1 fruit fly cellular context compared by ENCODE assay signal in the genomic region with DNA sequence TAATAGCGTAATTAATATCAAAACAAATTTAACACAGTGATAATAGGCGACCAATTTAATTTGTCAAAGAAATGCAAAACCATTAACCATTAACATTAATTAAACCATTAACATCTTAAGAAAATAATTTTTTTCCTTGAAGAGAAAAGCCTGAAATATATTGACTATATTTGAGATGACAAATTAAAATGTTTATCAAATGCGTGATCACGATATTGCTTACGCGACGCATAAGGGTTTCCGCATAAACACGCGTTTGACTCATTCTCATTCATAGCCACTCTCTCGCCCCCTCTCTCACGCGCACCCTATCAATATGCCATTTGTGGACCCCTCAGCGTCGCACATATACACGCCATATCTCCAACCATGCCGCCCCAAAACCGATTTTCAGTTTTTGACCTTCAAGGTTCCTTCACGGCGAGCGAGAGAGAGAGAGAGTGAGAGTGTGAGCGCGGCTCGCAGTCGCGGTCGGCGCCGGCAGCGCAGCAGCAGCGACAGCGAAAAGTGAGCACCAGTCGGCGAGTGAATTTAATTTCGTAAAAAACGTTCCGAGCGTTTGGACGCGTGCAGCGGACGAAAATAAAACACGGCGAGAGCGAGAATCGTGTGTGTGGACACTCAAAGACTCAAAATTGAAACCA.
TF ChIP-seq lines count a peak whose summit lies in the region.

A gene (plus strand): TSS at position 317 of the 644 bp plus-strand sequence.

TF ChIP-seq in whole organism, embryonic, 481 proteins besides CTCF, POLR2A, EP300 and RAD21 (continued from another document):
- no peak for TF ChIP-seq sc (optimal IDR thresholded peaks at IDR 0.05; lab: Kevin White, UChicago)
- peak; percentile 92 for TF ChIP-seq sc (GFP tag; optimal IDR thresholded peaks at IDR 0.05; lab: Kevin White, UChicago)
- TF ChIP-seq nau (GFP tag; optimal IDR thresholded peaks at IDR 0.05; lab: Kevin White, UChicago): peak; percentile 97
- TF ChIP-seq lov (optimal IDR thresholded peaks at IDR 0.05; lab: Kevin White, UChicago): no peak
- peak; percentile 80 for TF ChIP-seq lov (GFP tag; IDR thresholded peaks at IDR 0.05; lab: Robert Waterston, UW)
- peak; percentile 82 for TF ChIP-seq ttk (GFP tag; IDR thresholded peaks at IDR 0.05; lab: Robert Waterston, UW)
- peak; percentile 67 for TF ChIP-seq CG7271 (tag; optimal IDR thresholded peaks at IDR 0.05; lab: Kevin White, UChicago)
- TF ChIP-seq eyg (GFP tag; optimal IDR thresholded peaks at IDR 0.05; lab: Kevin White, UChicago): peak; percentile 87
- TF ChIP-seq hb (GFP tag; IDR thresholded peaks at IDR 0.05; lab: Robert Waterston, UW; ENCODE audit: partially characterized antibody): no peak
- peak; percentile 96 for TF ChIP-seq org-1 (GFP tag; optimal IDR thresholded peaks at IDR 0.05; lab: Kevin White, UChicago)
- TF ChIP-seq PHDP (tag; optimal IDR thresholded peaks at IDR 0.05; lab: Kevin White, UChicago): peak; percentile 99
- no peak for TF ChIP-seq bigmax (GFP tag; optimal IDR thresholded peaks at IDR 0.05; lab: Kevin White, UChicago)
- TF ChIP-seq lilli (GFP tag; optimal IDR thresholded peaks at IDR 0.05; lab: Kevin White, UChicago): peak; percentile 96
- peak; percentile 86 for TF ChIP-seq CG10366 (GFP tag; IDR thresholded peaks at IDR 0.05; lab: Robert Waterston, UW)
- peak; percentile 91 for TF ChIP-seq CG7372 (GFP tag; IDR thresholded peaks at IDR 0.05; lab: Robert Waterston, UW)
- TF ChIP-seq Ravus (GFP tag; IDR thresholded peaks at IDR 0.05; lab: Robert Waterston, UW): peak; percentile 60
- peak; percentile 74 for TF ChIP-seq toy (GFP tag; IDR thresholded peaks at IDR 0.05; lab: Robert Waterston, UW)
- peak; percentile 77 for TF ChIP-seq corto (GFP tag; optimal IDR thresholded peaks at IDR 0.05; lab: Kevin White, UChicago)
- TF ChIP-seq CG18619 (GFP tag; optimal IDR thresholded peaks at IDR 0.05; lab: Kevin White, UChicago): peak; percentile 97
- TF ChIP-seq rib (GFP tag; IDR thresholded peaks at IDR 0.05; lab: Robert Waterston, UW): peak; percentile 95
- TF ChIP-seq Bdp1 (GFP tag; optimal IDR thresholded peaks at IDR 0.05; lab: Kevin White, UChicago): peak; percentile 82
- TF ChIP-seq CG9876 (GFP tag; optimal IDR thresholded peaks at IDR 0.05; lab: Kevin White, UChicago): peak; percentile 76
